Fruit fly (Drosophila melanogaster) S2 (cell line): ENCODE data around the gene Cdc50.

Source experiments
- CG8478 ChIP-seq: fragments of >200 bp; optimal IDR thresholded peaks from 2 replicates; lab custom pipeline; 2018
- CTCF ChIP-seq, 2 experiments: fragments of >200 bp; optimal IDR thresholded peaks; 2 replicates each; lab custom pipeline; 2018

Gene Cdc50

dm6 chrX:16441245-16441644, at the start of gene Cdc50, which contains the start of gene rngo:
Gene Cdc50 (minus strand): TSS chrX:16441296.
Gene rngo (plus strand): TSS chrX:16441433.
- no peak for TF ChIP-seq CG8478 (lab: Kevin White, UChicago)
- no peak for TF ChIP-seq CTCF (optimal IDR thresholded peaks at IDR 0.05; lab: Kevin White, UChicago)

dm6 chrX:16484533-16484932, 43.4 kb upstream of the Cdc50 start:
- TF ChIP-seq CTCF (optimal IDR thresholded peaks at IDR 0.05; lab: Kevin White, UChicago) (no peak), CG8478 (lab: Kevin White, UChicago) (no peak)

dm6 chrX:16458551-16458950, 17.5 kb upstream of the Cdc50 start:
- TF ChIP-seq CTCF (optimal IDR thresholded peaks at IDR 0.05; lab: Kevin White, UChicago): no peak
- no peak for TF ChIP-seq CG8478 (lab: Kevin White, UChicago)

DNA sequence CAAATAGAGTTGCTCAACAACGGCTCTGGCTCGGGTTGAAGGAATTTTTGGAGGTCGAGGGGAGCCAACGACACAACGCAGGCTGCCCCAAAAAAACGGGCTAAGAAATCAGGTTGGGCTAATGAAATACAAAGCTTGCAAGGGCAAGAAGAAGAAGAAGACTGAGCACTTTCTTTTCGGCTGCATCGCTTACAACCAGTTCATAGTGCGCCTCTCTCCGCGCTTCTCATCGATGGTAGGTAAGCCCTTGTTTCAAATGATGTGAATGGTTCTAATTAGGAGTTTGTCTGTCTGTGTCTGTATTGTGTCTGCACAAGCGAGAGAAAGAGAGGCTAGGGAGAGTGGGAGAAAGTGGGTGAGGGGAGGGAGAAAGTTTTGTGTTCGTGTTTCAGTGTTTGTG, 15.5 kb upstream of the Cdc50 start:
- TF ChIP-seq CG8478 (lab: Kevin White, UChicago) (no peak), CTCF (optimal IDR thresholded peaks at IDR 0.05; lab: Kevin White, UChicago) (no peak)

DNA sequence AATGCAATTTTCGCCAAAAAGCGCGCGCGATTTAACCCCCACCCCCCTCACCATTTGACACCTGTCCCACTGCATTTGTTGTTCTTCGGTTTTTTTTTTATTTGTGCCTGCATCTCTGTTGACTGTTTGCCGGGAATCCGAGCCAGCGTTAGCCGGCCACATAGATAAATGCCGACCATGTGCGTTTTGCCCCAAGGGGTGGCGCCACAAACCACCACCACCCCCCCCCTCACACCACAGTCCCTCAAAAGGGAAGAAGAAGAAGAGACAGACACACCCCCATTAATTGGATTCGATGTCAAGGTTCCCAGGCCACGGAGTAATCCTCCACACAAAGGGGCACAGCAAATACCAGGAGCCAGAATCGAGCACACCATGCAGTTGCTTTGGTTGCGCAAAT, 8.2 kb upstream of the Cdc50 start:
- TF ChIP-seq CTCF (optimal IDR thresholded peaks at IDR 0.05; lab: Kevin White, UChicago): no peak
- no peak for TF ChIP-seq CG8478 (lab: Kevin White, UChicago)

- TF ChIP-seq CTCF (optimal IDR thresholded peaks at IDR 0.05; lab: Kevin White, UChicago) (no peak), CG8478 (lab: Kevin White, UChicago) (no peak)
These were observed 7.4 kb upstream of the Cdc50 start, which contains the start of the genes CG34015 and eIF4H1 for dm6 chrX:16448252-16449191. Gene CG34015 (minus strand): TSS chrX:16448302. Gene eIF4H1 (plus strand): TSS chrX:16448665.

- TF ChIP-seq CG8478 (lab: Kevin White, UChicago): no peak
- peak; percentile 10 to 13 for TF ChIP-seq CTCF (optimal IDR thresholded peaks at IDR 0.05; lab: Kevin White, UChicago)
These were observed 5.7 kb upstream of the Cdc50 start, which contains the start of gene eIF2alpha for dm6 chrX:16446769-16447168. Gene eIF2alpha (minus strand): TSS chrX:16446993.

dm6 chrX:16442361-16442760, 1.3 kb upstream of the Cdc50 start:
- TF ChIP-seq CTCF (optimal IDR thresholded peaks at IDR 0.05; lab: Kevin White, UChicago) (no peak), CG8478 (lab: Kevin White, UChicago) (no peak)

DNA sequence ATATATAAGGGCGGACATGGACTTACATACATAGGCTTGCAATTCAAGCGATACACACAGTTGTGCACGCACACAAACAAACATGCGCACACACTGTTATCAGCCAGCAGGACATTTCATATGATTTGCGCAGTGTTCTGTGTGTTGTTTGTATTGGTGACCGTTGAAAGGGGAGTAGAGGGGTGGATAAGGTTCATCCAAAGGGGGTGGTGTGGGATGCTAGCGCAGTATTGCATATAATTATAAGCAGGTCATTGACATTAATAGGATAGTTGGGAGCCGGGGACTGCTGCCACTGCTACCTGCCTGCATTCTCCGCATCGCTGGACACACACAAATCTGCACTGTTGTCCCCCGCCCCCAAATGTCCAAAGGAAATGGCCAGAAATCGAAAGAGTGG, 12.6 kb downstream of the Cdc50 start:
- TF ChIP-seq CG8478 (lab: Kevin White, UChicago) (no peak), CTCF (optimal IDR thresholded peaks at IDR 0.05; lab: Kevin White, UChicago) (no peak)

- TF ChIP-seq CTCF (optimal IDR thresholded peaks at IDR 0.05; lab: Kevin White, UChicago) (no peak), CG8478 (lab: Kevin White, UChicago) (no peak)
These were observed 13.2 kb downstream of the Cdc50 start for dm6 chrX:16427786-16428400.

DNA sequence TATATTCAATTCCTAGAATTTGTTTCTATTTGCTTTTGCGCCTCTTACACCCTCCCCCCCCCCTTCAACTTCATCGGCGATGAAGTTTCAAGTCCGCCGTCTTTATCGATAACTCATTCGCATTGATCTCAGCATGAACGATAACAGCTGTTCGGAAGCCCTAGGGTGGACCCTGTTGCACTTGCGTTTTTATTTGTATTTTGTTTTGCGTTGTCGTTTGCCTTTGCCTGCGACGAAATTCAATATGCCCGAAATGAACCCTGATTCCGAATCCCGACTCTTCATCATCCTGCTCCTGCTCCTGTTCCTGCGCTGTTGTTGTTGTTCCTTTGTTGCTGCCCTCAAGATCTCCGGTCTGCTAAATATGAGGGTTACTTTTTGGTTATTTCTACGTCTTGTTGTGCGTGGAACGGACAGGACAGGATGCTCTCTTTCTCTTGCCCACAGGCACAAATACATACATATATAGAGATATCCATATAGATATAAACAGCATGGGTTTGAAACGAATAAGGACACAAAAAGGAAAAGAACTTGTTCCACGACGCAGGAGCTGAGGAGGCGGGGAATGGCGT, 14.5 kb downstream of the Cdc50 start:
- TF ChIP-seq CTCF (optimal IDR thresholded peaks at IDR 0.05; lab: Kevin White, UChicago): no peak
- TF ChIP-seq CG8478 (lab: Kevin White, UChicago): no peak

dm6 chrX:16425145-16425544, 16.0 kb downstream of the Cdc50 start:
- no peak for TF ChIP-seq CG8478 (lab: Kevin White, UChicago)
- no peak for TF ChIP-seq CTCF (optimal IDR thresholded peaks at IDR 0.05; lab: Kevin White, UChicago)

DNA sequence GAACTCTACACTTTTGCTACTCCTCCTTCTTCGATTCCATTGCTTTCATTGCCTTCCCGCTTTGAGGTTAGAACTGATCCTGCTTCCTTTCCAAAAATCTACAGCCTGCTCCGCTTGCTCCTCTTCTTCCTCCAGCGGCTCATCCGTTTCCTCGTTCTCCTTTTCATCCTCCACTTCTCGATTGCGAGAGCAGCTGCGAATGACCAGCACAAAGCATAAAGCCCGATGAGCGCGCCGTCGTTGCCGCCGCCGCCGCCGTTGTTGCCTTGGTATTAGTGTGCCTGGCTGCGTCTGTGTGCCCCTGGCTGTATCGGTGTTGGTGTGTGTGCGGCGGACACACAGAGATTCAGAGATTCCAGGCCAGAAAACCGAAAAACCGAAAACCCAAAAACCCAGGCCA, 16.8 kb downstream of the Cdc50 start:
- TF ChIP-seq CTCF (optimal IDR thresholded peaks at IDR 0.05; lab: Kevin White, UChicago) (no peak), CG8478 (lab: Kevin White, UChicago) (no peak)

dm6 chrX:16423125-16423509, 18.0 kb downstream of the Cdc50 start:
- TF ChIP-seq CTCF (optimal IDR thresholded peaks at IDR 0.05; lab: Kevin White, UChicago): no peak
- no peak for TF ChIP-seq CG8478 (lab: Kevin White, UChicago)
